Worm (Caenorhabditis elegans): ENCODE data around the gene hil-1.

hil-1 gene

ce11 chrV:14990843-14991242 is 41.3 kb downstream of the hil-1 start, which contains the start of the genes cdt-2 and T01C3.2 (continued):
- TF ChIP-seq dmd-8 (GFP tag; IDR thresholded peaks at IDR 0.05), result no peak
- no peak for TF ChIP-seq nhr-48 (tag; optimal IDR thresholded peaks at IDR 0.05)
- TF ChIP-seq nhr-10 (tag; optimal IDR thresholded peaks at IDR 0.05), result no peak

DNA sequence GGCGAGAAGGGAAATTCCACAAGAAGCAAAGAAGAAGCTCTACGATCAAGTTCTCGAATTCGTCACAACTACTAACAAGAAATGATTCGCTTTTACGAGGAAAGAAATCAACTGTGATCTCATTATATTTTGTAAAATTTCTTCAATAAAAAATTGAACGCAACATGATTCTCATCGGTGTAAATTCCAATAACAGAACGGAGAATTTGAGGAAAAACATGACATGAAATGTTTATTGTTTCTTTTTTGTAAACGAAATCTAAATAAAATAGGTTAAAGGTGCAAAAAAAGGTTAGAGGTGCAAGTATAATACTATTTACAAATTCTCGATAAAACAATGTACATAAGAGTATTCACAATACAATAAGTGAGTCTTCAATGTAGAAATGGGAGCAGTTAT is 41.9 kb downstream of the hil-1 start:
- TF ChIP-seq nhr-28 (tag; optimal IDR thresholded peaks at IDR 0.05), result no peak
- TF ChIP-seq vab-7 (GFP tag; IDR thresholded peaks at IDR 0.05), result no peak
- no peak for TF ChIP-seq spr-3 (GFP tag; optimal IDR thresholded peaks at IDR 0.05)
- no peak for TF ChIP-seq nhr-111 (GFP tag; optimal IDR thresholded peaks at IDR 0.05)
- no peak for TF ChIP-seq nhr-41 (GFP tag; IDR thresholded peaks at IDR 0.05)
- TF ChIP-seq aha-1 (tag), result peak; percentile 75
- TF ChIP-seq F49E8.2 (tag; optimal IDR thresholded peaks at IDR 0.05; ENCODE audit: borderline replicate concordance), result peak; percentile 16
- TF ChIP-seq lim-7 (GFP tag; IDR thresholded peaks at IDR 0.05), result no peak
- no peak for TF ChIP-seq nhr-48 (tag; optimal IDR thresholded peaks at IDR 0.05)
- peak; percentile 46; the same call in 1 of the 2 replicates for TF ChIP-seq Y48G9A.11 (GFP tag; IDR thresholded peaks at IDR 0.05)
- no peak for TF ChIP-seq daf-19 (GFP tag; conservative IDR thresholded peaks at IDR 0.05)
- no peak for TF ChIP-seq egl-43 (GFP tag; IDR thresholded peaks at IDR 0.05)
- TF ChIP-seq unc-130 (GFP tag; optimal IDR thresholded peaks at IDR 0.05), result peak; percentile 1

- TF ChIP-seq ceh-62 (tag; optimal IDR thresholded peaks at IDR 0.05) (no peak), lin-38 (GFP tag; IDR thresholded peaks at IDR 0.05) (peak; percentile 63), mdt-29 (GFP tag; IDR thresholded peaks at IDR 0.05) (no peak), unc-130 (GFP tag; optimal IDR thresholded peaks at IDR 0.05) (peak; percentile 59), tra-1 (GFP tag; IDR thresholded peaks at IDR 0.05) (no peak), gei-8 (GFP tag; optimal IDR thresholded peaks at IDR 0.05) (no peak), Y48G9A.11 (GFP tag; IDR thresholded peaks at IDR 0.05) (peak; percentile 81)
Observed at ce11 chrV:14992627-14993117, 43.1 kb downstream of the hil-1 start, which contains the start of gene T01C3.3. Gene T01C3.3, minus strand, starts transcription at chrV:14992677.

DNA sequence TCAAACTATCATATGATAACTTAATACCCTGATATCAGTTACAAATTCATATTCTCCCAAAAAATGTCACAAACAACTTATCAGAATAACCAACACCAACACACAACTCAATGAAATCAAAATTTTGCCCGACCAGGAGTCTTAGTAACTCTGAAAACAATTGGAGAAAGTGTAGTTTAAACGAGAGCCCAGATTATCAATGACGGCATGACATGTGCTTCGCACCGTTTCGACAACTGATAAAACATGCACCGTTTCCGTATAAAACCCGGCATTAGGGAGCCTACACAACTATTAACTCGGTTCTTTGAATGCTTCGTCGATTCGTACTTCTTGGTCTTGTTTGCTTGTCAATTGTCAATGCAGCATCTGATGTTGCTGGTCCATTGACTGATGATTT is 44.0 kb downstream of the hil-1 start, which contains the start of gene fil-1:
Gene fil-1 (plus strand): TSS at position 219 of the 400 bp plus-strand sequence.
- TF ChIP-seq nhr-102 (tag; optimal IDR thresholded peaks at IDR 0.05) (no peak), nhr-28 (tag; optimal IDR thresholded peaks at IDR 0.05) (peak; percentile 59), ceh-44 (GFP tag; IDR thresholded peaks at IDR 0.05) (no peak), ctbp-1 (GFP tag; IDR thresholded peaks at IDR 0.05) (no peak), ceh-62 (tag; optimal IDR thresholded peaks at IDR 0.05) (no peak), dmd-6 (GFP tag; IDR thresholded peaks at IDR 0.05) (peak; percentile 65), hlh-30 (tag; optimal IDR thresholded peaks at IDR 0.05; ENCODE audit: insufficient read depth) (no peak), nhr-41 (GFP tag; IDR thresholded peaks at IDR 0.05) (no peak), daf-16 (GFP tag; optimal IDR thresholded peaks at IDR 0.05) (no peak), daf-16 (tag; optimal IDR thresholded peaks at IDR 0.05) (peak; percentile 88), jun-1 (tag; optimal IDR thresholded peaks at IDR 0.05) (no peak), daf-19 (GFP tag; conservative IDR thresholded peaks at IDR 0.05) (no peak), nhr-111 (GFP tag; optimal IDR thresholded peaks at IDR 0.05) (no peak), fos-1 (tag; optimal IDR thresholded peaks at IDR 0.05) (no peak), dve-1 (tag; optimal IDR thresholded peaks at IDR 0.05; ENCODE audit: insufficient read depth) (peak; percentile 26), dpl-1 (GFP tag; optimal IDR thresholded peaks at IDR 0.05) (no peak), T20F7.1 (GFP tag; optimal IDR thresholded peaks at IDR 0.05) (no peak), arid-1 (GFP tag; conservative IDR thresholded peaks at IDR 0.05) (no peak), nhr-48 (tag; optimal IDR thresholded peaks at IDR 0.05) (no peak), mxl-3 (GFP tag; optimal IDR thresholded peaks at IDR 0.05) (peak; percentile 52), hlh-11 (tag; optimal IDR thresholded peaks at IDR 0.05) (peak; percentile 34), dmd-9 (GFP tag; IDR thresholded peaks at IDR 0.05) (no peak)

Measured in whole organism, L4 larva.